Worm (Caenorhabditis elegans): ENCODE data around the gene K07H8.8.

Gene K07H8.8

DNA sequence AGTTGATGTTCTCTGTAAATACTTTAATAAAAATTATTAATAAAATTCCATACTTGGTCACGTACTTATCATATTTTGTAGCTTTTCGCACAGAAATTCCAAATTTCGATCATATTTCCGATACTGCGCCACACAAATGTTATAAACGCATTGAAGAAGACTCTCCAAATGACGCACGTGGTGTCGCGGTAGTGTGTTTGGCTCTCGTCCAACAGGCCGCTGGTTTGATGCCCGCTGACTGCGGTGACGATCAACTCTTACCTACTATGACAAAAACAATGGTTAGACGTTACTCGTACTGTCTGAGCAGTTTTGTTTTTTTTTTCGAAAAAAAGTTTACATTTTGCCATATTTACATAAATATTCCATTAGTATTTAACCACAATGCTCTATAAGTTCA lies 15.4 kb downstream of the K07H8.8 start (continued):
- peak; percentile 83 for TF ChIP-seq hrde-1 (tag; optimal IDR thresholded peaks at IDR 0.05; ENCODE audit: borderline replicate concordance)
- peak; percentile 75 for TF ChIP-seq ceh-79 (tag; optimal IDR thresholded peaks at IDR 0.05)
- peak; percentile 68 for TF ChIP-seq K12H6.12 (tag; optimal IDR thresholded peaks at IDR 0.05)
- TF ChIP-seq C17E4.6 (GFP tag; IDR thresholded peaks at IDR 0.05), result 0 out of 2 replicates have a peak, but pooled peaks have one; percentile 50
- TF ChIP-seq hmg-1.2 (GFP tag; IDR thresholded peaks at IDR 0.05), result peak; percentile 71
- TF ChIP-seq B0261.1 (tag; optimal IDR thresholded peaks at IDR 0.05), result peak; percentile 91
- TF ChIP-seq lag-1 (GFP tag; IDR thresholded peaks at IDR 0.05), result no peak
- TF ChIP-seq lsy-27 (tag; optimal IDR thresholded peaks at IDR 0.05; ENCODE audit: borderline replicate concordance, insufficient read depth), result peak; percentile 35
- TF ChIP-seq ceh-100 (GFP tag; IDR thresholded peaks at IDR 0.05), result peak; percentile 66
- no peak for TF ChIP-seq F52B5.7 (tag; optimal IDR thresholded peaks at IDR 0.05)
- TF ChIP-seq snpc-1.1 (tag; optimal IDR thresholded peaks at IDR 0.05; ENCODE audit: insufficient read depth), result peak; percentile 72
- no peak for TF ChIP-seq F55B11.4 (tag; optimal IDR thresholded peaks at IDR 0.05; ENCODE audit: borderline replicate concordance, insufficient read depth)

DNA sequence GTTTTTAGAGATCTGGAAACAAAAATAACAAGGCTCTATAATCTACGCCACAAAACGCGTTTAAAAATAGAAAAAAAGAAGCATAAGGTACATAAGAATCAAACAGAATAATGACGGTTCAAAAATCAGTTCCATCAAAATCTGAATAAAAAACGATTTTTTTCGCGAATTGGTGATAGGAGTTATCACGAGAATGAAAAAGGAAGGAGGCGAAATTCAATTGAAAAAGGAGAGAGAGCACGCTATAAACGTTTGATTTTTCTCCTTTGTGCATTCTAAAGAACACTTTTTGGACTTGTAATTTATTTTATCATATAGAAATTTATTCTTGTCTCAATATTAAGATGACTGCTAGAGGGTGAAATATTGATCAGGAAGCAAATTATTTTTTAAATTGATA lies 16.9 kb downstream of the K07H8.8 start:
- TF ChIP-seq repo-1 (tag; optimal IDR thresholded peaks at IDR 0.05) (no peak), nhr-80 (tag; optimal IDR thresholded peaks at IDR 0.05) (peak; percentile 74), K11D2.4 (GFP tag; IDR thresholded peaks at IDR 0.05) (no peak), nhr-27 (tag; optimal IDR thresholded peaks at IDR 0.05) (no peak), C17E4.6 (GFP tag; IDR thresholded peaks at IDR 0.05) (no peak), snpc-1.1 (tag; optimal IDR thresholded peaks at IDR 0.05; ENCODE audit: insufficient read depth) (no peak), tbx-9 (tag; optimal IDR thresholded peaks at IDR 0.05; ENCODE audit: borderline replicate concordance) (no peak), efl-1 (GFP tag; optimal IDR thresholded peaks at IDR 0.05) (no peak)

DNA sequence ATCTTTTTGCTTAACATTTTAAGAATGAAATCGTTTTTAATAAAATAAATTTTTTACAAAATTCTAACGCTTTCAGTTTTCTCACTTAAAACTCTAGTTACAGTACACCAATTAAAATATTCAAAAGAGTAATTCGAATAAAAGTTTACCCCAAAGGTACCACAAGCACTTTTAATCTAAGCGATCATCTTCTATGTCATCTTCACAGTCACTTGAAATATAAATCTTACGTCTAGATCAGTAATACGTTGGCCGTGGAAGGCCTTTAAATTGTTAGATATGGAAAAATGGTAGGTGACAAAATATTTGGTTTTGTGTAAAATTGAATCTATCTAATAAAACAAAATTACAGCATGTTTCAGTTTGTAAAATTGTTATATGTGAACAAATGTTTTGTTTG lies 20.9 kb downstream of the K07H8.8 start:
- TF ChIP-seq dpl-1 (GFP tag; optimal IDR thresholded peaks at IDR 0.05) (no peak), egl-44 (GFP tag; IDR thresholded peaks at IDR 0.05) (no peak)

DNA sequence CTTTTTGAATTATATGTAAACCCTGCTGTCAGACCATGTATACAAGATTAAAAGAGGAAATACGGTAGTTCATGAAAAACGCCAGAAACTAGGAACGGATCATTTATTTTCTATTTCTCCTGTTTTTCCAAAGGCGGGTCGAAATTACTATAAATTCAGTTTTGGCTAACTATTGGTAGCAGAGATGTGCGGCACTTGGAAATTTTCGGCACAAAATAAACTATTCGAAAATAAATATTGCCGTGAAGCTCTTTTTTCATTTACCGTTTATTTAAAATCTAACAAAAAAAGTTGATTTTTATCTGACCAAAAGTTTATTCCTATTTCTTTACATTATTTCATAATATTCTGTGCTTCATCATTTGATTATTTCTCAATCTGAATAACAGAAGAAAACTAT lies 24.1 kb downstream of the K07H8.8 start, which contains the start of gene T09A12.1:
T09A12.1 (plus strand) TSS at position 301 of the 400 bp plus-strand sequence.
- no peak for TF ChIP-seq efl-1 (GFP tag; optimal IDR thresholded peaks at IDR 0.05)
- no peak for TF ChIP-seq zfh-2 (GFP tag; conservative IDR thresholded peaks at IDR 0.05)
- TF ChIP-seq nhr-120 (GFP tag; IDR thresholded peaks at IDR 0.05), result no peak
- TF ChIP-seq ztf-18 (tag; optimal IDR thresholded peaks at IDR 0.05), result no peak
- no peak for TF ChIP-seq F10E7.11 (tag; optimal IDR thresholded peaks at IDR 0.05)
- TF ChIP-seq F55B11.4 (tag; optimal IDR thresholded peaks at IDR 0.05; ENCODE audit: borderline replicate concordance, insufficient read depth), result no peak
- TF ChIP-seq nhr-90 (tag; optimal IDR thresholded peaks at IDR 0.05), result no peak

DNA sequence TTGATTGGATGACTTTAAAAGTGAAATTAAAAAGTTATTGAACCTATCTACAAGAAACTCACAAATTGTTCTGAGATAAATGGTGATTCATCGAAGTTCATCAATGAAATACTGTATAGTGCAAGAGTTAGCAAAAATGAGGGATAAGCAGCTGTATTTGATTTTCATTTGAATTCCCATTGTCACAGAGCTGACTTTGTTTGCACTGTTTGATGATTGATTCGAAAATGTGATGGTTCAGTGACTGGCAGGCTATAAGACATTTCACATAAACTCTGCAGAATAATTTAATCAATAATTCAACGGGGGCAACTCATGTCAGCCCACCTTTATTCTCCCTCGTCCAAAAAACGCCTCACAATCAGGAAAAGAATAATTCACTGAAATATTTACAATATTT lies 24.6 kb downstream of the K07H8.8 start, which contains the start of gene T09A12.8:
T09A12.8 (minus strand) TSS at position 101 of the 400 bp plus-strand sequence.
- no peak for TF ChIP-seq nhr-179 (tag; optimal IDR thresholded peaks at IDR 0.05)
- TF ChIP-seq Y67H2A.10 (GFP tag; conservative IDR thresholded peaks at IDR 0.05), result no peak
- no peak for TF ChIP-seq attf-5 (GFP tag; optimal IDR thresholded peaks at IDR 0.05)
- TF ChIP-seq ceh-100 (GFP tag; IDR thresholded peaks at IDR 0.05), result no peak
- TF ChIP-seq F55B11.4 (tag; optimal IDR thresholded peaks at IDR 0.05; ENCODE audit: borderline replicate concordance, insufficient read depth), result no peak
- no peak for TF ChIP-seq gei-17 (GFP tag; optimal IDR thresholded peaks at IDR 0.05)
- no peak for TF ChIP-seq tlf-1 (GFP tag; optimal IDR thresholded peaks at IDR 0.05)
- no peak for TF ChIP-seq T26A5.8 (tag; optimal IDR thresholded peaks at IDR 0.05)
- no peak for TF ChIP-seq akir-1 (GFP tag; optimal IDR thresholded peaks at IDR 0.05)
- TF ChIP-seq nhr-27 (tag; optimal IDR thresholded peaks at IDR 0.05), result no peak
